Worm (Caenorhabditis elegans) whole organism, mixed stage, embryonic: Measurements from ENCODE around the gene H40L08.2.

Source experiments
- bed-3 ChIP-seq: fragments of 200-800 bp; sonication (Bioruptor generic); optimal IDR thresholded peaks from 3 replicates; lab custom pipeline; 2018; ENCODE audit warnings: mild to moderate bottlenecking, missing genetic modification characterization, moderate library complexity, missing compliant biosample characterization
- ceh-39 ChIP-seq: fragments of 150-350 bp; optimal IDR thresholded peaks from 2 replicates; lab custom pipeline; 2014; ENCODE audit warnings: missing biosample characterization, missing genetic modification characterization
- ceh-43 ChIP-seq: fragments of 200-800 bp; sonication (Bioruptor generic); optimal IDR thresholded peaks from 2 replicates; lab custom pipeline; 2018; ENCODE audit warnings: mild to moderate bottlenecking, missing genetic modification characterization, moderate library complexity, missing compliant biosample characterization
- ceh-83 ChIP-seq: fragments of 200-800 bp; sonication (Bioruptor generic); optimal IDR thresholded peaks from 2 replicates; lab custom pipeline; 2018; ENCODE audit warnings: mild to moderate bottlenecking, missing genetic modification characterization, missing compliant biosample characterization
- ces-1 ChIP-seq: fragments of 150-350 bp; optimal IDR thresholded peaks from 2 replicates; lab custom pipeline; 2014; ENCODE audit warnings: missing biosample characterization, missing genetic modification reagents, missing genetic modification characterization
- cnd-1 ChIP-seq: fragments of 200-800 bp; sonication (Bioruptor generic); optimal IDR thresholded peaks from 2 replicates; lab custom pipeline; 2018; ENCODE audit warnings: mild to moderate bottlenecking, missing genetic modification characterization, missing compliant biosample characterization
- elt-1 ChIP-seq: sonication (generic microtip); optimal IDR thresholded peaks from 2 replicates; lab custom pipeline; 2017; ENCODE audit warnings: missing genetic modification characterization, mild to moderate bottlenecking, missing compliant biosample characterization, antibody characterized with exemption, moderate library complexity, borderline replicate concordance; ENCODE audit not compliant: insufficient read depth
- elt-3 ChIP-seq: fragments of 150-350 bp; optimal IDR thresholded peaks from 2 replicates; lab custom pipeline; 2014; ENCODE audit warnings: missing biosample characterization, missing genetic modification characterization
- flh-1 ChIP-seq: fragments of 200-800 bp; sonication (Bioruptor generic); optimal IDR thresholded peaks from 2 replicates; lab custom pipeline; 2018; ENCODE audit warnings: mild to moderate bottlenecking, missing genetic modification characterization, moderate library complexity, missing compliant biosample characterization
- ham-2 ChIP-seq: fragments of 200-800 bp; sonication (Bioruptor generic); optimal IDR thresholded peaks from 2 replicates; lab custom pipeline; 2018; ENCODE audit warnings: mild to moderate bottlenecking, missing genetic modification characterization, missing compliant biosample characterization
- hlh-1 ChIP-seq: fragments of 150-350 bp; optimal IDR thresholded peaks from 2 replicates; lab custom pipeline; 2014; ENCODE audit warnings: missing biosample characterization, missing genetic modification reagents, missing genetic modification characterization
- lin-32 ChIP-seq: fragments of 200-800 bp; sonication (Bioruptor generic); optimal IDR thresholded peaks from 2 replicates; lab custom pipeline; 2018; ENCODE audit warnings: mild to moderate bottlenecking, missing genetic modification characterization, missing compliant biosample characterization
- lsy-2 ChIP-seq: fragments of 150-350 bp; optimal IDR thresholded peaks from 2 replicates; lab custom pipeline; 2014; ENCODE audit warnings: missing biosample characterization, missing genetic modification characterization
- mab-5 ChIP-seq: fragments of 150-350 bp; optimal IDR thresholded peaks from 2 replicates; lab custom pipeline; 2014; ENCODE audit warnings: missing biosample characterization, missing genetic modification characterization
- mep-1 ChIP-seq: fragments of 150-350 bp; optimal IDR thresholded peaks from 2 replicates; lab custom pipeline; 2017; ENCODE audit warnings: missing biosample characterization, missing genetic modification reagents, missing genetic modification characterization, inconsistent platforms
- mls-2 ChIP-seq: sonication (generic microtip); optimal IDR thresholded peaks from 2 replicates; lab custom pipeline; 2016; ENCODE audit warnings: mild to moderate bottlenecking, missing genetic modification characterization, moderate library complexity, missing compliant biosample characterization
- nhr-12 ChIP-seq: fragments of 150-350 bp; optimal IDR thresholded peaks from 2 replicates; lab custom pipeline; 2014; ENCODE audit warnings: missing biosample characterization, missing genetic modification characterization
- nhr-237 ChIP-seq: fragments of 150-350 bp; optimal IDR thresholded peaks from 2 replicates; lab custom pipeline; 2014; ENCODE audit warnings: missing biosample characterization, missing genetic modification characterization
- nhr-76 ChIP-seq: sonication (generic microtip); optimal IDR thresholded peaks from 2 replicates; lab custom pipeline; 2017; ENCODE audit warnings: missing biosample characterization, missing genetic modification characterization
- pha-4 ChIP-seq: fragments of 150-350 bp; optimal IDR thresholded peaks from 2 replicates; lab custom pipeline; 2018; ENCODE audit warnings: missing biosample characterization, missing genetic modification reagents, missing genetic modification characterization
- snpc-4 ChIP-seq: fragments of 150-350 bp; optimal IDR thresholded peaks from 2 replicates; lab custom pipeline; 2014; ENCODE audit warnings: missing biosample characterization, missing genetic modification characterization
- sptf-1 ChIP-seq: sonication (generic microtip); optimal IDR thresholded peaks from 2 replicates; lab custom pipeline; 2017; ENCODE audit warnings: mild to moderate bottlenecking, missing genetic modification characterization, moderate library complexity, missing compliant biosample characterization
- tbx-8 ChIP-seq: fragments of 200-800 bp; sonication (Bioruptor generic); optimal IDR thresholded peaks from 2 replicates; lab custom pipeline; 2018; ENCODE audit warnings: mild to moderate bottlenecking, missing genetic modification characterization, moderate library complexity, missing compliant biosample characterization
- unc-62 ChIP-seq: fragments of 150-350 bp; optimal IDR thresholded peaks from 2 replicates; lab custom pipeline; 2014; ENCODE audit warnings: missing biosample characterization, missing genetic modification reagents, missing genetic modification characterization
- zip-8 ChIP-seq: fragments of 150-350 bp; optimal IDR thresholded peaks from 2 replicates; lab custom pipeline; 2014; ENCODE audit warnings: missing biosample characterization, missing genetic modification characterization
- ztf-11 ChIP-seq: fragments of 150-350 bp; optimal IDR thresholded peaks from 2 replicates; lab custom pipeline; 2014; ENCODE audit warnings: missing biosample characterization, missing genetic modification characterization

H40L08.2 gene

DNA sequence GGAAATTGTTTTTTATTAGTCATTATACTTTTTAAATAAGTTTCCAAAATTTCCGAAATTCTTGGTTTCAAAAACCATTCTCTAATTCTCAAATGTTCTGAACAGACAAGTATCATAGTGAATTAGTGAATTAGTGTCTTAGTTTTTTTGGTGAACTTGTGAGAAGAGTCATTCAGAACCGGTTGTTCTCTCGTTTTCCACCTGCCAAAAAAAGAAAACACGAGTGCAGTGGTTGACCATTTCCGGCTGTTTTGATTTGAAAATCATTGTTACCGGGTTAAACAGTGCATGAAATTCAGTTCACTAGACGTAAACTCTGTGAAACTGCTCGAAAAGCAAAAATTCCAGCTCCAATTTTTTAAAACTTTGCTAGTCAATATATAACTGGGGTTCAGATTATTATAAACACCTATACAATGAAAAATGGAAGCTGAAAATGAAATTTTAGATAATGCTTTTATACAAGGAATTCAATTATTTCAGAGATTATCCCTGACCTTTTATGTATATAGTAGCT is 37.8 kb downstream of the H40L08.2 start:
- no peak for TF ChIP-seq nhr-237 (tag; lab: Kevin White, UChicago)
- TF ChIP-seq lin-32 (GFP tag; lab: Kevin White, UChicago), result no peak
- no peak for TF ChIP-seq ztf-11 (tag; lab: Kevin White, UChicago)
- TF ChIP-seq mab-5 (tag; lab: Kevin White, UChicago), result no peak
- TF ChIP-seq hlh-1 (tag; lab: Kevin White, UChicago), result no peak
- TF ChIP-seq lsy-2 (tag; lab: Kevin White, UChicago), result no peak
- TF ChIP-seq zip-8 (tag; lab: Kevin White, UChicago), result no peak
- no peak for TF ChIP-seq ceh-83 (GFP tag; lab: Kevin White, UChicago)
- TF ChIP-seq, all 35 proteins: peak for 0

DNA sequence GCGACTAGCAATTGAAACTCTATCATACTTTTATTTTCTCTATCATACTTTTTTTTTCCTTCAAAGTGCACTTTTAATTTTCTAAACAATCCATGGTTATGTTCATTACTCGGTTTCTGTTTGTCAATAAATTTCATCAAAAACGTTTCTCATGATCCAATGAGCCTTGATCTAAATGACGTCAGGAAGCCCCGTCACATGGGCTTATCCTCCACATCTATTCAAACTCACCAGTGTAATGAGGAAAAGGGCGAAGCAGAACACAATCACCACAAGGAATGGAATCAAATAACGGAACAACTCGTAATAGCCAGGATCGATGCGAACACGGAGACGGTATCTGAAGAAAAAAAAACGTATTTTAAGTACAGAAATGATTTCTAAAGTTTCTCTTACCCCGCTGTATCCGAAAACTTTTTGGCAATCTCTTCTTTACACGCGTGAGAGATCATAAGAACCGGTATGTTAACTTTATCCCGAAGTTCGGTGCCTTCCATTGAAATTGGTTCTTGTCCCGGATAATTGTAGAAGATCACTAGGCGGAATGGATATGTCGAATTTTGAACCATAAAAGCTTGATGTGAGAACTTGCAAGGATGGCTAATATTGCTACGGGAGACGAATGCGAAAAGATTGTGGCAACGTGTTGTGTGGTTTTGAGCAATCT is 38.4 kb downstream of the H40L08.2 start:
- TF ChIP-seq elt-3 (tag; lab: Kevin White, UChicago) (no peak), mab-5 (tag; lab: Kevin White, UChicago) (no peak), mls-2 (no peak), pha-4 (tag; lab: Kevin White, UChicago) (no peak), ces-1 (GFP tag; lab: Kevin White, UChicago) (no peak), ceh-43 (no peak), unc-62 (GFP tag; lab: Kevin White, UChicago) (no peak), ztf-11 (tag; lab: Kevin White, UChicago) (no peak)

DNA sequence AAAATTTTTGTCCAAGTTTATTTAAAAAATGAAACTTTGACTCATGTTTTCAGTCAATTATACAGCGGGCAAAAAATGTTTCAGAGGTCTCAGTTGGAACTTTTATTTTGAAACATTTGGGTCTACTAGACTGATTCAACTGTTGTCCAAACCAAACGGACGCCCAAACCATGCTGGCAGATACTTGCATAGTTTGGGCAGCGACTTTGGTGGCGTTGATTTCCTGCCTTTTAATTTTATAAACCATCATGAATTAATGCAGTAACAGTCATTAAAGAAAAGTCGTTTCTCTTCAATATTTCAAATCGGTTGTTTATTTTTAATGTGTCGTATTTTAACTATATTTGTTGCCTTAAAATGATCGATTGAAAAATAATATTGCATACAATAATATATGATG is 41.3 kb downstream of the H40L08.2 start:
- TF ChIP-seq snpc-4 (tag; lab: Kevin White, UChicago) (no peak), cnd-1 (tag; lab: Kevin White, UChicago) (no peak), ztf-11 (tag; lab: Kevin White, UChicago) (no peak), bed-3 (GFP tag; lab: Kevin White, UChicago) (no peak), zip-8 (tag; lab: Kevin White, UChicago) (no peak), mls-2 (no peak), mab-5 (tag; lab: Kevin White, UChicago) (no peak), elt-1 (tag; lab: Kevin White, UChicago) (no peak), ceh-39 (tag; lab: Kevin White, UChicago) (no peak), ceh-83 (GFP tag; lab: Kevin White, UChicago) (no peak), nhr-237 (tag; lab: Kevin White, UChicago) (no peak), pha-4 (tag; lab: Kevin White, UChicago) (no peak), nhr-76 (tag; lab: Kevin White, UChicago) (no peak)

DNA sequence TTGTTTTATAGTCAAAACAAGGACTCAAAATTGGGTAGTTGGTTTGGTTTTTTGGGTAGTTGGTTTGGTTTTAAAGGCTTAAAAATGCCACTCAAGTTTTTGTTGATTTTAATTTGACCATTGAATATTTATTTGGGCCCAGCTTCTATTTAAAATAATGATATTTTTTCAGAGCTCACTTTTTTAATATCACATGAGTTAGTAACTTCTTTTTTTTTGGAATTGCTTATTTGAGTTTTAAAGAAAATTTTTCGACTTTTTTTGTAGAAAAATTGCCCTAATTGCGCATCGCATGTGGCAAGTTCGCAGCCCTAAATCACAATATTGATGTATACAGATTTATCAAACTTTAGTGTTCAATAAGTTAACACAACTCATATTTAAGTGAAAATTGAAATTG is 41.8 kb downstream of the H40L08.2 start:
- TF ChIP-seq flh-1 (GFP tag; lab: Kevin White, UChicago) (no peak), tbx-8 (GFP tag; lab: Kevin White, UChicago) (no peak)

DNA sequence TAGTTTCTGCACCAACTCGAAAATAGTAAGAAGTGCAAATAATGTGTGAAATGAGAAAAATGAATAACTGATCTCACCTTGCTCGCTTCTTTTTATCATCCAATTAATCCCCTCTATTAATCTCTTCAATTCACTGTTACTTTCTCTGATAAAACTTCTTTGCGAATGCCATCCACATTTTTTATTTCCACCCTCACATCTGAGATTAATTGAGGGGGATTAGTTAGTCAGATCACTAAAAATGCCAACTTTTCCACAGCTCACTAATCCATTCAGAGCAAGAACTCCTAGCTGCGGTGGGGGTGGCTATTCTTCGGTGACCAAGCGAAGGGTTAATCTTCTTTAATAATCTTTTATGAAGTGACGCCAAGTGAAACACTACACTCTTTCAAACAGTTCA is 42.8 kb downstream of the H40L08.2 start, which contains the start of gene dsc-1:
Gene dsc-1 (minus strand): TSS at position 46 of the 400 bp plus-strand sequence.
- TF ChIP-seq unc-62 (GFP tag; lab: Kevin White, UChicago) (no peak), bed-3 (GFP tag; lab: Kevin White, UChicago) (no peak), ces-1 (GFP tag; lab: Kevin White, UChicago) (no peak), ceh-43 (no peak), cnd-1 (tag; lab: Kevin White, UChicago) (no peak), mep-1 (tag; lab: Kevin White, UChicago) (no peak), sptf-1 (no peak), pha-4 (tag; lab: Kevin White, UChicago) (no peak), nhr-12 (tag; lab: Kevin White, UChicago) (no peak)

DNA sequence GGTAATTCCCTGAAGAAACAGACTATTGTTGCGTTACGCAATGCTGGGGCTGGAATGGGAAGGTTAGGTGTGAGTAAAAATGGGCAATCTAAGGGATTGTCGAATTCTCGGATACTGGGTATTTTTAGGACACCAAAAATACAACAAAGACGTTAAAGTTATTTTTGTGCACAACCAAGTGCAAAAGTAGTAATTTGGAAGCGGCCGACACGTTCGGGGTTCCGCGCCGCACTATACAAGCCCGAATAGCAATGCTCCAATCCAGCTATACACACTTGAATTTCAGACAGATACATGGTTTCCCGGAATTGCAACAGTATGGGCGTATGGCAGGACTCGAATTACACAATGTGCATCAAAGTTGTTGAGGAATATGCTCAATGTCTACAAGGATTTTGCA is 49.5 kb downstream of the H40L08.2 start:
- TF ChIP-seq bed-3 (GFP tag; lab: Kevin White, UChicago), result no peak
- no peak for TF ChIP-seq tbx-8 (GFP tag; lab: Kevin White, UChicago)
- TF ChIP-seq hlh-1 (tag; lab: Kevin White, UChicago), result no peak
- TF ChIP-seq flh-1 (GFP tag; lab: Kevin White, UChicago), result no peak
- no peak for TF ChIP-seq ham-2 (GFP tag; lab: Kevin White, UChicago)
- no peak for TF ChIP-seq lin-32 (GFP tag; lab: Kevin White, UChicago)
- TF ChIP-seq mep-1 (tag; lab: Kevin White, UChicago), result no peak
